Fruit fly (Drosophila melanogaster) whole organism, prepupa: Measurements from ENCODE around the gene CG9263.
A peak's percentile ranks its signal among the peaks of the same experiment; 100 is the strongest.

ENCODE experiments used
- Blimp-1 ChIP-seq: fragments of 200-800 bp; sonication (Bioruptor generic); optimal IDR thresholded peaks from 3 replicates; lab custom pipeline; 2017; ENCODE audit warnings: missing biosample characterization, missing genetic modification characterization, mild to moderate bottlenecking, moderate library complexity, missing genetic modification reagents
- CG11762 ChIP-seq: fragments of 200-800 bp; sonication (Bioruptor generic); optimal IDR thresholded peaks from 3 replicates; lab custom pipeline; 2016; ENCODE audit warnings: missing biosample characterization, missing genetic modification characterization; ENCODE audit not compliant: insufficient read depth
- CG15336 ChIP-seq: fragments of 200-800 bp; sonication (Bioruptor generic); IDR thresholded peaks from 2 replicates; pipeline ENCODE4 v1.3.6; 2022; ENCODE audit warnings: missing biosample characterization, missing genetic modification characterization
- CG1621 ChIP-seq: fragments of 200-800 bp; sonication (Bioruptor generic); optimal IDR thresholded peaks from 3 replicates; lab custom pipeline; 2018; ENCODE audit warnings: missing biosample characterization, mild to moderate bottlenecking, missing genetic modification characterization
- CG16779 ChIP-seq: fragments of 200-800 bp; sonication (Bioruptor generic); optimal IDR thresholded peaks from 3 replicates; lab custom pipeline; 2017; ENCODE audit warnings: missing biosample characterization, mild to moderate bottlenecking, missing genetic modification characterization
- CG3032 ChIP-seq: fragments of 200-800 bp; optimal IDR thresholded peaks from 2 replicates; lab custom pipeline; 2019; ENCODE audit warnings: missing biosample characterization, mild to moderate bottlenecking, missing genetic modification characterization, moderate library complexity
- CG32006 ChIP-seq: fragments of 200-800 bp; sonication (Bioruptor generic); optimal IDR thresholded peaks from 3 replicates; lab custom pipeline; 2017; ENCODE audit warnings: missing biosample characterization, mild to moderate bottlenecking, missing genetic modification characterization
- CG3919 ChIP-seq: fragments of 200-800 bp; sonication (Bioruptor generic); optimal IDR thresholded peaks from 3 replicates; lab custom pipeline; 2016; ENCODE audit warnings: missing biosample characterization, missing genetic modification characterization
- CG4318 ChIP-seq: fragments of 200-800 bp; sonication (Bioruptor generic); optimal IDR thresholded peaks from 3 replicates; lab custom pipeline; 2017; ENCODE audit warnings: missing biosample characterization, mild to moderate bottlenecking, missing genetic modification characterization
- CG6792 ChIP-seq: fragments of 200-800 bp; sonication (Bioruptor generic); optimal IDR thresholded peaks from 3 replicates; lab custom pipeline; 2016; ENCODE audit warnings: missing biosample characterization, missing genetic modification characterization
- CG6808 ChIP-seq: fragments of 200-800 bp; sonication (Bioruptor generic); optimal IDR thresholded peaks from 3 replicates; lab custom pipeline; 2017; ENCODE audit warnings: missing biosample characterization, missing genetic modification characterization, mild to moderate bottlenecking, moderate library complexity, missing genetic modification reagents
- CG6854 ChIP-seq: fragments of 200-800 bp; sonication (Bioruptor generic); optimal IDR thresholded peaks from 2 replicates; lab custom pipeline; 2017; ENCODE audit warnings: missing biosample characterization, mild to moderate bottlenecking, missing genetic modification characterization
- CG7368 ChIP-seq: fragments of 200-800 bp; sonication (Bioruptor generic); optimal IDR thresholded peaks from 3 replicates; lab custom pipeline; 2016; ENCODE audit warnings: missing biosample characterization, missing genetic modification characterization
- CG8119 ChIP-seq: fragments of 200-800 bp; sonication (Bioruptor generic); IDR thresholded peaks from 3 replicates; pipeline ENCODE4 v1.3.6; 2022; ENCODE audit warnings: missing biosample characterization, missing genetic modification characterization
- CG8319 ChIP-seq: fragments of 200-800 bp; sonication (Bioruptor generic); optimal IDR thresholded peaks from 3 replicates; lab custom pipeline; 2016; ENCODE audit warnings: missing biosample characterization, missing genetic modification characterization
- CG9139 ChIP-seq: fragments of 200-800 bp; sonication (Bioruptor generic); optimal IDR thresholded peaks from 3 replicates; lab custom pipeline; 2017; ENCODE audit warnings: missing biosample characterization, mild to moderate bottlenecking, missing genetic modification characterization
- Eip75B ChIP-seq: fragments of 200-800 bp; sonication (Bioruptor generic); optimal IDR thresholded peaks from 3 replicates; lab custom pipeline; 2016; ENCODE audit warnings: missing biosample characterization, missing genetic modification characterization
- Eip78C ChIP-seq: fragments of 200-800 bp; sonication (Bioruptor generic); peaks from one replicate; lab custom pipeline; 2016; ENCODE audit warnings: missing biosample characterization, missing genetic modification characterization
- Eip93F ChIP-seq: fragments of 200-800 bp; sonication (Bioruptor generic); optimal IDR thresholded peaks from 2 replicates; lab custom pipeline; 2016; ENCODE audit warnings: missing biosample characterization, mild to moderate bottlenecking, missing genetic modification characterization
- Ets21C ChIP-seq: fragments of 200-800 bp; sonication (Bioruptor generic); optimal IDR thresholded peaks from 3 replicates; lab custom pipeline; 2016; ENCODE audit warnings: missing biosample characterization, missing genetic modification characterization
- Gug ChIP-seq: fragments of 200-800 bp; sonication (Bioruptor generic); IDR thresholded peaks from 2 replicates; pipeline ENCODE4 v1.3.6; 2022; ENCODE audit warnings: missing biosample characterization, missing genetic modification characterization
- Hr38 ChIP-seq: sonication (Bioruptor generic); optimal IDR thresholded peaks from 2 replicates; lab custom pipeline; 2016; ENCODE audit warnings: missing biosample characterization, missing genetic modification characterization
- Hr4 ChIP-seq: fragments of 200-800 bp; sonication (Bioruptor generic); optimal IDR thresholded peaks from 3 replicates; lab custom pipeline; 2016; ENCODE audit warnings: missing biosample characterization, missing genetic modification characterization
- Lpt ChIP-seq: fragments of 200-800 bp; sonication (Bioruptor generic); optimal IDR thresholded peaks from 3 replicates; lab custom pipeline; 2016; ENCODE audit warnings: missing biosample characterization, missing genetic modification characterization
- Met ChIP-seq: fragments of 200-800 bp; sonication (Bioruptor generic); optimal IDR thresholded peaks from 3 replicates; lab custom pipeline; 2016; ENCODE audit warnings: missing biosample characterization, missing genetic modification characterization
- OdsH ChIP-seq: fragments of 200-800 bp; sonication (Bioruptor generic); optimal IDR thresholded peaks from 3 replicates; lab custom pipeline; 2016; ENCODE audit warnings: missing biosample characterization, missing genetic modification characterization
- Smox ChIP-seq: fragments of 200-800 bp; sonication (Bioruptor generic); optimal IDR thresholded peaks from 3 replicates; lab custom pipeline; 2016; ENCODE audit warnings: missing biosample characterization, missing genetic modification characterization
- Sox14 ChIP-seq: fragments of 200-800 bp; sonication (Bioruptor generic); optimal IDR thresholded peaks from 3 replicates; lab custom pipeline; 2016; ENCODE audit warnings: missing biosample characterization, missing genetic modification characterization
- Sox15 ChIP-seq: fragments of 200-800 bp; sonication (Bioruptor generic); optimal IDR thresholded peaks from 3 replicates; lab custom pipeline; 2016; ENCODE audit warnings: missing biosample characterization, missing genetic modification characterization
- achi ChIP-seq: fragments of 200-800 bp; sonication (Bioruptor generic); optimal IDR thresholded peaks from 3 replicates; lab custom pipeline; 2016; ENCODE audit warnings: missing biosample characterization, missing genetic modification characterization
- acj6 ChIP-seq: fragments of 200-800 bp; sonication (Bioruptor generic); optimal IDR thresholded peaks from 3 replicates; lab custom pipeline; 2016; ENCODE audit warnings: missing biosample characterization, missing genetic modification characterization
- dac ChIP-seq: fragments of 200-800 bp; sonication (Bioruptor generic); optimal IDR thresholded peaks from 2 replicates; lab custom pipeline; 2017; ENCODE audit warnings: missing biosample characterization, mild to moderate bottlenecking, missing genetic modification characterization
- esn ChIP-seq: fragments of 200-800 bp; sonication (Bioruptor generic); optimal IDR thresholded peaks from 2 replicates; lab custom pipeline; 2016; ENCODE audit warnings: missing biosample characterization, mild to moderate bottlenecking, missing genetic modification characterization, moderate library complexity
- fd59A ChIP-seq: fragments of 200-800 bp; sonication (Bioruptor generic); optimal IDR thresholded peaks from 2 replicates; lab custom pipeline; 2017; ENCODE audit warnings: missing biosample characterization, mild to moderate bottlenecking, missing genetic modification characterization, missing genetic modification reagents
- fd85E ChIP-seq: fragments of 200-800 bp; sonication (Bioruptor generic); optimal IDR thresholded peaks from 3 replicates; lab custom pipeline; 2016; ENCODE audit warnings: missing biosample characterization, missing genetic modification characterization
- fkh ChIP-seq: fragments of 200-800 bp; sonication (Bioruptor generic); optimal IDR thresholded peaks from 3 replicates; lab custom pipeline; 2017; ENCODE audit warnings: missing biosample characterization, mild to moderate bottlenecking, missing genetic modification characterization, moderate library complexity
- lz ChIP-seq: fragments of 200-800 bp; sonication (Bioruptor generic); optimal IDR thresholded peaks from 3 replicates; lab custom pipeline; 2016; ENCODE audit warnings: missing biosample characterization, missing genetic modification characterization
- net ChIP-seq: fragments of 200-800 bp; sonication (Bioruptor generic); optimal IDR thresholded peaks from 3 replicates; lab custom pipeline; 2016; ENCODE audit warnings: missing biosample characterization, missing genetic modification characterization
- spab ChIP-seq: fragments of 200-800 bp; sonication (Bioruptor generic); optimal IDR thresholded peaks from 2 replicates; lab custom pipeline; 2017; ENCODE audit warnings: missing biosample characterization, mild to moderate bottlenecking, missing genetic modification characterization, missing genetic modification reagents
- ss ChIP-seq, 2 experiments: fragments of 200-800 bp; sonication (Bioruptor generic); optimal IDR thresholded peaks; 2 replicates in 1 of 2; 3 replicates in 1 of 2; lab custom pipeline; 2017 to 2018; ENCODE audit warnings: mild to moderate bottlenecking in 2 of 2, missing biosample characterization in 2 of 2, missing genetic modification characterization in 2 of 2, moderate library complexity in 1 of 2
- svp ChIP-seq: fragments of 200-800 bp; sonication (Bioruptor generic); peaks from one replicate; lab custom pipeline; 2016; ENCODE audit warnings: missing biosample characterization, missing genetic modification characterization
- topi ChIP-seq: fragments of 200-800 bp; sonication (Bioruptor generic); optimal IDR thresholded peaks from 3 replicates; lab custom pipeline; 2016; ENCODE audit warnings: missing biosample characterization, missing genetic modification characterization
- vri ChIP-seq: fragments of 200-800 bp; sonication (Bioruptor generic); optimal IDR thresholded peaks from 3 replicates; lab custom pipeline; 2016; ENCODE audit warnings: missing biosample characterization, mild to moderate bottlenecking, missing genetic modification characterization

CG9263 gene

dm6 chr2L:13548786-13549780, 6.7 kb upstream of the CG9263 start, which contains the start of gene B4 (continued):
- TF ChIP-seq OdsH (no peak), CG7368 (peak; percentile 26), CG11762 (GFP tag; lab: Kevin White, UChicago) (no peak), Eip78C (GFP tag; lab: Kevin White, UChicago) (peak; percentile 79), acj6 (GFP tag; lab: Kevin White, UChicago) (peak; percentile 7), CG9139 (GFP tag; lab: Kevin White, UChicago) (peak; percentile 49), vri (peak; percentile 22), svp (GFP tag; lab: Kevin White, UChicago) (peak; percentile 55), Hr4 (GFP tag; lab: Kevin White, UChicago) (no peak), fd85E (GFP tag; lab: Kevin White, UChicago) (no peak), CG32006 (GFP tag; lab: Kevin White, UChicago) (peak; percentile 22), lz (GFP tag; lab: Kevin White, UChicago) (peak; percentile 17), CG1621 (tag; lab: Kevin White, UChicago) (peak; percentile 49), CG6792 (GFP tag; lab: Kevin White, UChicago) (no peak), Sox15 (GFP tag; lab: Kevin White, UChicago) (peak; percentile 6), net (peak; percentile 42), spab (GFP tag; lab: Kevin White, UChicago) (peak; percentile 54), Blimp-1 (GFP tag; lab: Kevin White, UChicago) (peak; percentile 8), CG6854 (GFP tag; lab: Kevin White, UChicago) (peak; percentile 59), Smox (no peak), CG8119 (GFP tag; lab: Robert Waterston, UW) (peak; percentile 71), Eip75B (GFP tag; lab: Kevin White, UChicago) (no peak)

dm6 chr2L:13547738-13548726, 5.7 kb upstream of the CG9263 start:
- TF ChIP-seq Ets21C (GFP tag; lab: Kevin White, UChicago) (peak; percentile 83), esn (GFP tag; lab: Kevin White, UChicago) (peak; percentile 87), fkh (GFP tag; lab: Kevin White, UChicago) (no peak), Gug (GFP tag; lab: Robert Waterston, UW) (no peak), CG3032 (tag; lab: Kevin White, UChicago) (peak; percentile 81), Sox14 (GFP tag; lab: Kevin White, UChicago) (peak; percentile 84), vri (peak; percentile 41), fd59A (GFP tag; lab: Kevin White, UChicago) (peak; percentile 82), CG9139 (GFP tag; lab: Kevin White, UChicago) (peak; percentile 55), CG6854 (GFP tag; lab: Kevin White, UChicago) (peak; percentile 44), CG8319 (GFP tag; lab: Kevin White, UChicago) (peak; percentile 66), CG15336 (GFP tag; lab: Robert Waterston, UW) (no peak), CG16779 (tag; lab: Kevin White, UChicago) (peak; percentile 41), CG3919 (GFP tag; lab: Kevin White, UChicago) (peak; percentile 82), net (peak; percentile 55), Sox15 (GFP tag; lab: Kevin White, UChicago) (peak; percentile 73), CG6792 (GFP tag; lab: Kevin White, UChicago) (peak; percentile 77), achi (GFP tag; lab: Kevin White, UChicago) (peak; percentile 80), ss (GFP tag; optimal IDR thresholded peaks at IDR 0.05; lab: Kevin White, UChicago) (peak; percentile 54 to 72), CG8119 (GFP tag; lab: Robert Waterston, UW) (no peak; the same call in 1 of the 3 replicates), Hr38 (no peak), dac (GFP tag; lab: Kevin White, UChicago) (peak; percentile 2), Met (GFP tag; lab: Kevin White, UChicago) (peak; percentile 85), topi (GFP tag; lab: Kevin White, UChicago) (peak; percentile 86), CG4318 (peak; percentile 69), svp (GFP tag; lab: Kevin White, UChicago) (peak; percentile 96), Eip93F (no peak), CG6808 (GFP tag; lab: Kevin White, UChicago) (peak; percentile 85), fd85E (GFP tag; lab: Kevin White, UChicago) (no peak), Lpt (no peak), Blimp-1 (GFP tag; lab: Kevin White, UChicago) (peak; percentile 48), CG32006 (GFP tag; lab: Kevin White, UChicago) (peak; percentile 82)
